Worm (Caenorhabditis elegans) whole organism, L3 larva: ENCODE results near the gene bbs-2.

Experiments used
- R02D3.7 ChIP-seq: fragments of 150-350 bp; optimal IDR thresholded peaks from 2 replicates; lab custom pipeline; 2014; ENCODE audit warnings: missing biosample characterization, missing genetic modification characterization
- ZK546.5 ChIP-seq: sonication (generic microtip); optimal IDR thresholded peaks from 2 replicates; lab custom pipeline; 2017; ENCODE audit warnings: missing biosample characterization, missing genetic modification characterization
- aly-2 ChIP-seq: fragments of 150-350 bp; optimal IDR thresholded peaks from 2 replicates; lab custom pipeline; 2014; ENCODE audit warnings: missing biosample characterization, missing genetic modification characterization
- ama-1 ChIP-seq: fragments of 150-350 bp; optimal IDR thresholded peaks from 2 replicates; lab custom pipeline; 2018
- ceh-16 ChIP-seq: sonication (generic microtip); optimal IDR thresholded peaks from 2 replicates; lab custom pipeline; 2017; ENCODE audit warnings: missing biosample characterization, missing genetic modification characterization
- ceh-9 ChIP-seq: sonication (generic microtip); optimal IDR thresholded peaks from 2 replicates; lab custom pipeline; 2018; ENCODE audit warnings: missing biosample characterization, missing genetic modification characterization
- elt-2 ChIP-seq: sonication (generic microtip); optimal IDR thresholded peaks from 2 replicates; lab custom pipeline; 2016; ENCODE audit warnings: missing genetic modification reagents, mild to moderate bottlenecking, missing genetic modification characterization, missing compliant biosample characterization
- elt-3 ChIP-seq, 3 experiments: fragments of 150-350 bp in 1 of 3; sonication (generic microtip) in 2 of 3; optimal IDR thresholded peaks; 2 replicates in 2 of 3; 4 replicates in 1 of 3; lab custom pipeline; 2014 to 2017; ENCODE audit warnings: missing biosample characterization in 3 of 3, missing genetic modification characterization in 3 of 3
- eor-1 ChIP-seq, 2 experiments: fragments of 150-350 bp; optimal IDR thresholded peaks; 2 replicates each; lab custom pipeline; 2014 to 2018; ENCODE audit warnings: missing biosample characterization in 2 of 2, missing genetic modification characterization in 2 of 2
- fkh-2 ChIP-seq: fragments of 150-350 bp; optimal IDR thresholded peaks from 2 replicates; lab custom pipeline; 2014; ENCODE audit warnings: missing biosample characterization, missing genetic modification reagents, missing genetic modification characterization
- fos-1 ChIP-seq: fragments of 150-350 bp; optimal IDR thresholded peaks from 2 replicates; lab custom pipeline; 2014; ENCODE audit warnings: missing biosample characterization, missing genetic modification characterization
- hmg-11 ChIP-seq: sonication (generic microtip); optimal IDR thresholded peaks from 2 replicates; lab custom pipeline; 2016; ENCODE audit warnings: missing genetic modification characterization, missing compliant biosample characterization
- jun-1 ChIP-seq: fragments of 150-350 bp; optimal IDR thresholded peaks from 2 replicates; lab custom pipeline; 2014; ENCODE audit warnings: missing biosample characterization, missing genetic modification reagents, missing genetic modification characterization
- lin-15B ChIP-seq: fragments of 150-350 bp; optimal IDR thresholded peaks from 2 replicates; lab custom pipeline; 2014; ENCODE audit warnings: missing biosample characterization, missing genetic modification characterization
- lin-39 ChIP-seq: fragments of 150-350 bp; optimal IDR thresholded peaks from 2 replicates; lab custom pipeline; 2018; ENCODE audit warnings: missing biosample characterization, missing genetic modification reagents, missing genetic modification characterization
- lsy-12 ChIP-seq: sonication (generic microtip); optimal IDR thresholded peaks from 2 replicates; lab custom pipeline; 2016; ENCODE audit warnings: mild to moderate bottlenecking, missing genetic modification characterization, missing compliant biosample characterization
- mml-1 ChIP-seq: fragments of 150-350 bp; sonication (generic microtip); optimal IDR thresholded peaks from 3 replicates; lab custom pipeline; 2014; ENCODE audit warnings: missing biosample characterization, missing genetic modification characterization
- nfya-1 ChIP-seq: sonication (generic microtip); optimal IDR thresholded peaks from 2 replicates; lab custom pipeline; 2017; ENCODE audit warnings: missing genetic modification characterization, mild to moderate bottlenecking, missing compliant biosample characterization, antibody characterized with exemption, moderate library complexity; ENCODE audit not compliant: insufficient read depth
- nhr-12 ChIP-seq: fragments of 150-350 bp; optimal IDR thresholded peaks from 2 replicates; lab custom pipeline; 2014; ENCODE audit warnings: missing biosample characterization, missing genetic modification characterization
- nhr-23 ChIP-seq: fragments of 150-350 bp; optimal IDR thresholded peaks from 2 replicates; lab custom pipeline; 2014; ENCODE audit warnings: missing biosample characterization, missing genetic modification reagents, missing genetic modification characterization
- nhr-43 ChIP-seq: sonication (generic microtip); optimal IDR thresholded peaks from 2 replicates; lab custom pipeline; 2016; ENCODE audit warnings: mild to moderate bottlenecking, missing genetic modification characterization, missing compliant biosample characterization; ENCODE audit not compliant: poor library complexity, severe bottlenecking
- nhr-76 ChIP-seq: fragments of 150-350 bp; sonication (generic microtip); optimal IDR thresholded peaks from 5 replicates; lab custom pipeline; 2014; ENCODE audit warnings: missing biosample characterization, missing genetic modification characterization
- pha-4 ChIP-seq: fragments of 150-350 bp; optimal IDR thresholded peaks from 2 replicates; lab custom pipeline; 2014; ENCODE audit warnings: missing biosample characterization, missing genetic modification reagents, missing genetic modification characterization
- pqm-1 ChIP-seq: fragments of 150-350 bp; optimal IDR thresholded peaks from 2 replicates; lab custom pipeline; 2017; ENCODE audit warnings: missing biosample characterization, missing genetic modification characterization, inconsistent platforms
- skn-1 ChIP-seq: fragments of 150-350 bp; optimal IDR thresholded peaks from 2 replicates; lab custom pipeline; 2014; ENCODE audit warnings: missing biosample characterization, missing genetic modification characterization
- snpc-4 ChIP-seq: fragments of 150-350 bp; optimal IDR thresholded peaks from 2 replicates; lab custom pipeline; 2014; ENCODE audit warnings: missing biosample characterization, missing genetic modification characterization
- tbx-2 ChIP-seq: sonication (generic microtip); optimal IDR thresholded peaks from 2 replicates; lab custom pipeline; 2016; ENCODE audit warnings: mild to moderate bottlenecking, missing genetic modification characterization, missing compliant biosample characterization
- unc-39 ChIP-seq: sonication (generic microtip); optimal IDR thresholded peaks from 4 replicates; lab custom pipeline; 2017; ENCODE audit warnings: missing biosample characterization, missing genetic modification characterization
- zag-1 ChIP-seq: fragments of 150-350 bp; optimal IDR thresholded peaks from 2 replicates; lab custom pipeline; 2014; ENCODE audit warnings: missing biosample characterization, missing genetic modification characterization
- ztf-4 ChIP-seq: fragments of 150-350 bp; optimal IDR thresholded peaks from 2 replicates; lab custom pipeline; 2014; ENCODE audit warnings: missing biosample characterization, missing genetic modification characterization

Gene bbs-2

ce11 chrIV:7943272-7943671 lies 9.4 kb downstream of the bbs-2 start (continued):
- TF ChIP-seq eor-1 (tag; optimal IDR thresholded peaks at IDR 0.05; lab: Kevin White, UChicago) (no peak), pha-4 (no peak), tbx-2 (tag; lab: Kevin White, UChicago) (no peak), ama-1 (lab: Kevin White, UChicago) (no peak), nhr-76 (tag; lab: Kevin White, UChicago) (no peak)

ce11 chrIV:7946457-7946856 lies 12.6 kb downstream of the bbs-2 start, which contains the start of gene czw-1:
Gene czw-1 (minus strand): TSS chrIV:7946825.
- no peak for TF ChIP-seq pqm-1 (tag; lab: Kevin White, UChicago)
- TF ChIP-seq ZK546.5 (tag; lab: Kevin White, UChicago) = no peak
- no peak for TF ChIP-seq snpc-4 (tag; lab: Kevin White, UChicago)
- no peak for TF ChIP-seq unc-39 (tag; lab: Kevin White, UChicago)
- no peak for TF ChIP-seq elt-3 (tag; optimal IDR thresholded peaks at IDR 0.05; lab: Kevin White, UChicago)
- TF ChIP-seq eor-1 (tag; optimal IDR thresholded peaks at IDR 0.05; lab: Kevin White, UChicago) = no peak
- no peak for TF ChIP-seq ztf-4 (tag; lab: Kevin White, UChicago)
- no peak for TF ChIP-seq ceh-16 (tag; lab: Kevin White, UChicago)
- no peak for TF ChIP-seq fos-1 (tag; lab: Kevin White, UChicago)
- TF ChIP-seq nhr-76 (tag; lab: Kevin White, UChicago) = no peak
- no peak for TF ChIP-seq jun-1 (tag; lab: Kevin White, UChicago)
- TF ChIP-seq lin-15B (tag; lab: Kevin White, UChicago) = no peak

- TF ChIP-seq lin-15B (tag; lab: Kevin White, UChicago) (peak; percentile 69), snpc-4 (tag; lab: Kevin White, UChicago) (peak; percentile 19), hmg-11 (tag; lab: Kevin White, UChicago) (peak; percentile 56), elt-2 (tag; lab: Kevin White, UChicago) (peak; percentile 52), pha-4 (peak; percentile 66), lin-39 (tag; lab: Kevin White, UChicago) (peak; percentile 66), lsy-12 (tag; lab: Kevin White, UChicago) (peak; percentile 57), nfya-1 (peak; percentile 85), nhr-23 (peak; percentile 67), nhr-43 (tag; lab: Kevin White, UChicago) (peak; percentile 7)
- TF ChIP-seq, all 47 proteins: peak for 10; not testable (repeated sequence) for 37
Observed at ce11 chrIV:7946899-7947499, 13.2 kb downstream of the bbs-2 start, which contains the start of gene F20D12.12. Gene F20D12.12 (plus strand): TSS chrIV:7947440.

DNA sequence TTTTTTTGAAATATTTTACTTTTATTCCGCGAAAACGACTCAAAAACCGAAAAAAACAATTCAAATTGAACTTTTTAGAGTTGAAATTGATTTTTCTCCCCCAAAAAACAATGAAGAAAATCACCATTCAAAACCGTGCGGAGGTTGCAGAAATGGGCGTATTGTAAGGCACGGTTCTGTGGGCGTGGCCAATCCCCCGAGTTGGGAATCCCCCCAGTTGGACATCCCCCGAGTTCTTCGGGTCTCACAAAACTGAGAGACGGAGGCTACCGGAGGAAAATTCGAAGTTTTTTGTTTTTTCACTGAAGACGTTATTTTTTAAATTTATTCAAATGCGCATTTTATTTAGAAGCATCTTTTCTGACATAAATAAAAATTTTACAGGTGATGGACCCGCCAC lies 14.5 kb downstream of the bbs-2 start, which contains the start of gene mcm-3AP:
mcm-3AP (plus strand) TSS at position 383 of the 400 bp plus-strand sequence.
- TF ChIP-seq elt-2 (tag; lab: Kevin White, UChicago) (peak; percentile 26), nfya-1 (peak; percentile 58), hmg-11 (tag; lab: Kevin White, UChicago) (peak; percentile 13)

DNA sequence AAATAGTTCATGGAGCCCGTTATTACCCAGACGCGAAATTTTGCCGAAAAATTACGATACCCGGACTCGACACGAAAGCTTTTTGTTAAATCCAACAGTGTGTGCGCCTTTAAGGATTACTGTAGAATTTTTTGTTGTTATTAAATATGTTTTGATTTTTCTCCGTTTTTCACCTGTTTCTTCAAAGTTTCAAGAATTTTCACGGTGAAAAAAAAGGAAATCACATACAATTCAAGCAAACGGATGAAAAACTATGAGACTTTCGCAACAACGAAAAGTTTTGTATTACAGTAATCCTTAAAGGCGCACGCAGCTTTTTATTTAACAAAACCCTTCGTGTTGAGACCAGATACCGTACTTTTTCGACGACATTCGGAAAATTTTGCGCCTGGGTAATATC lies 20.2 kb downstream of the bbs-2 start:
- TF ChIP-seq lin-15B (tag; lab: Kevin White, UChicago) = no peak
- TF ChIP-seq eor-1 (tag; optimal IDR thresholded peaks at IDR 0.05; lab: Kevin White, UChicago) = no peak
- no peak for TF ChIP-seq skn-1 (tag; lab: Kevin White, UChicago)
- no peak for TF ChIP-seq R02D3.7 (tag; lab: Kevin White, UChicago)
- TF ChIP-seq ztf-4 (tag; lab: Kevin White, UChicago) = no peak
- no peak for TF ChIP-seq ceh-9
- no peak for TF ChIP-seq fkh-2 (tag; lab: Kevin White, UChicago)
- no peak for TF ChIP-seq mml-1 (tag; lab: Kevin White, UChicago)
- no peak for TF ChIP-seq hmg-11 (tag; lab: Kevin White, UChicago)
- TF ChIP-seq zag-1 = no peak
- no peak for TF ChIP-seq nfya-1

ce11 chrIV:7955849-7956248 lies 22.0 kb downstream of the bbs-2 start, which contains the start of gene ceh-19:
Gene ceh-19 (minus strand): TSS chrIV:7955949.
- TF ChIP-seq nhr-76 (tag; lab: Kevin White, UChicago) (no peak), pha-4 (no peak), ceh-16 (tag; lab: Kevin White, UChicago) (no peak), nhr-12 (tag; lab: Kevin White, UChicago) (no peak), lin-39 (tag; lab: Kevin White, UChicago) (no peak), ceh-9 (no peak), tbx-2 (tag; lab: Kevin White, UChicago) (no peak), aly-2 (tag; lab: Kevin White, UChicago) (no peak)
